Fruit fly (Drosophila melanogaster) whole organism, embryonic: ENCODE results near the gene CG5346.

ENCODE experiments used
- Antp ChIP-seq: fragments of 200-800 bp; sonication (Bioruptor generic); optimal IDR thresholded peaks from 3 replicates; lab custom pipeline; 2016; ENCODE audit warnings: missing biosample characterization, missing genetic modification characterization
- Awh ChIP-seq: fragments of 200-800 bp; sonication (Bioruptor generic); IDR thresholded peaks from 2 replicates; pipeline ENCODE4, ENCODE4 v1.3.6; 2022; ENCODE audit warnings: missing biosample characterization, missing genetic modification characterization
- Bdp1 ChIP-seq: fragments of 200-800 bp; sonication (Bioruptor generic); optimal IDR thresholded peaks from 3 replicates; lab custom pipeline; 2016; ENCODE audit warnings: missing biosample characterization, missing genetic modification characterization
- Bteb2 ChIP-seq: fragments of 200-800 bp; sonication (Bioruptor generic); optimal IDR thresholded peaks from 2 replicates; lab custom pipeline; 2016; ENCODE audit warnings: missing biosample characterization, missing genetic modification characterization
- CG10543 ChIP-seq: fragments of 200-800 bp; sonication (Bioruptor generic); optimal IDR thresholded peaks from 3 replicates; lab custom pipeline; 2017; ENCODE audit warnings: missing biosample characterization, mild to moderate bottlenecking, missing genetic modification characterization, moderate library complexity
- CG12744 ChIP-seq: fragments of 200-800 bp; sonication (Bioruptor generic); optimal IDR thresholded peaks from 2 replicates; lab custom pipeline; 2016; ENCODE audit warnings: missing biosample characterization, missing genetic modification characterization
- CG13296 ChIP-seq: fragments of 200-800 bp; sonication (Bioruptor generic); optimal IDR thresholded peaks from 3 replicates; lab custom pipeline; 2018; ENCODE audit warnings: missing biosample characterization, mild to moderate bottlenecking, missing genetic modification characterization
- CG15514 ChIP-seq: fragments of 200-800 bp; sonication (Bioruptor generic); optimal IDR thresholded peaks from 3 replicates; lab custom pipeline; 2017; ENCODE audit warnings: missing biosample characterization, missing genetic modification characterization, mild to moderate bottlenecking, moderate library complexity, missing genetic modification reagents
- CG15696 ChIP-seq: fragments of 200-800 bp; sonication (Bioruptor generic); optimal IDR thresholded peaks from 2 replicates; lab custom pipeline; 2019; ENCODE audit warnings: missing biosample characterization, mild to moderate bottlenecking, missing genetic modification characterization, moderate library complexity
- CG1602 ChIP-seq: fragments of 200-800 bp; sonication (Bioruptor generic); optimal IDR thresholded peaks from 3 replicates; lab custom pipeline; 2016; ENCODE audit warnings: missing biosample characterization, missing genetic modification characterization
- CG1647 ChIP-seq: fragments of 200-800 bp; sonication (Bioruptor generic); optimal IDR thresholded peaks from 3 replicates; lab custom pipeline; 2016; ENCODE audit warnings: missing biosample characterization, missing genetic modification characterization
- CG16815 ChIP-seq: fragments of 200-800 bp; sonication (Bioruptor generic); optimal IDR thresholded peaks from 3 replicates; lab custom pipeline; 2017; ENCODE audit warnings: missing biosample characterization, mild to moderate bottlenecking, missing genetic modification characterization
- CG17829 ChIP-seq: fragments of 200-800 bp; optimal IDR thresholded peaks from 2 replicates; lab custom pipeline; 2019; ENCODE audit warnings: missing biosample characterization, mild to moderate bottlenecking, missing genetic modification characterization, moderate library complexity
- CG1792 ChIP-seq: fragments of 200-800 bp; sonication (Bioruptor generic); optimal IDR thresholded peaks from 2 replicates; lab custom pipeline; 2016; ENCODE audit warnings: missing biosample characterization, missing genetic modification characterization
- CG18599 ChIP-seq: fragments of 200-800 bp; sonication (Bioruptor generic); optimal IDR thresholded peaks from 3 replicates; lab custom pipeline; 2017; ENCODE audit warnings: missing biosample characterization, missing genetic modification characterization, mild to moderate bottlenecking, moderate library complexity, missing genetic modification reagents
- CG30020 ChIP-seq: fragments of 200-800 bp; optimal IDR thresholded peaks from 2 replicates; lab custom pipeline; 2019; ENCODE audit warnings: missing biosample characterization, mild to moderate bottlenecking, missing genetic modification characterization, moderate library complexity
- CG32772 ChIP-seq: fragments of 200-800 bp; sonication (Bioruptor generic); IDR thresholded peaks from 2 replicates; pipeline ENCODE4 v1.3.6; 2022; ENCODE audit warnings: missing biosample characterization, missing genetic modification characterization
- CG3995 ChIP-seq: fragments of 200-800 bp; sonication (Bioruptor generic); optimal IDR thresholded peaks from 3 replicates; lab custom pipeline; 2016; ENCODE audit warnings: missing biosample characterization, missing genetic modification characterization
- CG6813 ChIP-seq: fragments of 200-800 bp; sonication (Bioruptor generic); optimal IDR thresholded peaks from 2 replicates; lab custom pipeline; 2017; ENCODE audit warnings: missing biosample characterization, missing genetic modification characterization, mild to moderate bottlenecking, moderate library complexity, missing genetic modification reagents
- CG6854 ChIP-seq: fragments of 200-800 bp; sonication (Bioruptor generic); optimal IDR thresholded peaks from 3 replicates; lab custom pipeline; 2017; ENCODE audit warnings: missing biosample characterization, mild to moderate bottlenecking, missing genetic modification characterization
- CG7963 ChIP-seq: fragments of 200-800 bp; sonication (Bioruptor generic); IDR thresholded peaks from 3 replicates; pipeline ENCODE4 v1.3.6; 2022; ENCODE audit warnings: missing biosample characterization, missing genetic modification characterization; ENCODE audit not compliant: partially characterized antibody
- CG7987 ChIP-seq: fragments of 200-800 bp; sonication (Bioruptor generic); optimal IDR thresholded peaks from 2 replicates; lab custom pipeline; 2018; ENCODE audit warnings: missing biosample characterization, mild to moderate bottlenecking, missing genetic modification characterization, moderate library complexity
- CG8281 ChIP-seq: fragments of 200-800 bp; sonication (Bioruptor generic); optimal IDR thresholded peaks from 2 replicates; lab custom pipeline; 2018; ENCODE audit warnings: missing biosample characterization, mild to moderate bottlenecking, missing genetic modification characterization, moderate library complexity
- CG8359 ChIP-seq: fragments of 200-800 bp; sonication (Bioruptor generic); optimal IDR thresholded peaks from 2 replicates; lab custom pipeline; 2017; ENCODE audit warnings: missing biosample characterization, mild to moderate bottlenecking, missing genetic modification characterization, borderline replicate concordance
- CG8388 ChIP-seq: fragments of 200-800 bp; sonication (Bioruptor generic); optimal IDR thresholded peaks from 2 replicates; lab custom pipeline; 2019; ENCODE audit warnings: missing biosample characterization, mild to moderate bottlenecking, missing genetic modification characterization, moderate library complexity
- CrebB ChIP-seq: fragments of 200-800 bp; sonication (Bioruptor generic); optimal IDR thresholded peaks from 3 replicates; lab custom pipeline; 2018; ENCODE audit warnings: missing biosample characterization, mild to moderate bottlenecking, missing genetic modification characterization
- HmgZ ChIP-seq: fragments of 200-800 bp; sonication (Bioruptor generic); optimal IDR thresholded peaks from 2 replicates; lab custom pipeline; 2018; ENCODE audit warnings: missing biosample characterization, mild to moderate bottlenecking, missing genetic modification characterization
- Lpt ChIP-seq: fragments of >200 bp; optimal IDR thresholded peaks from 2 replicates; lab custom pipeline; 2018; ENCODE audit warnings: missing biosample characterization, missing genetic modification characterization
- MBD-R2 ChIP-seq: fragments of 200-800 bp; sonication (Bioruptor generic); IDR thresholded peaks from 2 replicates; pipeline ENCODE4 v1.3.6; 2022; ENCODE audit warnings: missing biosample characterization, missing genetic modification characterization
- Mad ChIP-seq: fragments of 200-800 bp; sonication (Bioruptor generic); optimal IDR thresholded peaks from 2 replicates; lab custom pipeline; 2016; ENCODE audit warnings: missing biosample characterization, missing genetic modification characterization
- NC2β ChIP-seq: fragments of 200-800 bp; sonication (Bioruptor generic); optimal IDR thresholded peaks from 2 replicates; lab custom pipeline; 2016; ENCODE audit warnings: missing biosample characterization, missing genetic modification characterization
- PHDP ChIP-seq: fragments of 200-800 bp; sonication (Bioruptor generic); optimal IDR thresholded peaks from 3 replicates; lab custom pipeline; 2018; ENCODE audit warnings: missing biosample characterization, mild to moderate bottlenecking, missing genetic modification characterization, moderate library complexity
- Scr ChIP-seq: fragments of 200-800 bp; sonication (Bioruptor generic); IDR thresholded peaks from 2 replicates; pipeline ENCODE4 v1.3.6; 2022; ENCODE audit warnings: missing biosample characterization, missing genetic modification characterization; ENCODE audit not compliant: partially characterized antibody
- Side ChIP-seq: fragments of 200-800 bp; sonication (Bioruptor generic); optimal IDR thresholded peaks from 2 replicates; lab custom pipeline; 2016; ENCODE audit warnings: missing biosample characterization, missing genetic modification characterization
- Six4 ChIP-seq: fragments of 200-800 bp; sonication (Bioruptor generic); optimal IDR thresholded peaks from 2 replicates; lab custom pipeline; 2016; ENCODE audit warnings: missing biosample characterization, missing genetic modification characterization
- Usf ChIP-seq: fragments of 200-800 bp; sonication (Bioruptor generic); optimal IDR thresholded peaks from 2 replicates; lab custom pipeline; 2017; ENCODE audit warnings: missing genotype, missing biosample characterization, missing genetic modification characterization
- YL-1 ChIP-seq: fragments of 200-800 bp; sonication (Bioruptor generic); optimal IDR thresholded peaks from 3 replicates; lab custom pipeline; 2017; ENCODE audit warnings: missing biosample characterization, mild to moderate bottlenecking, missing genetic modification characterization
- chm ChIP-seq: fragments of 200-800 bp; sonication (Bioruptor generic); IDR thresholded peaks from 2 replicates; pipeline ENCODE4 v1.3.6; 2022; ENCODE audit warnings: missing biosample characterization, missing genetic modification characterization
- disco-r ChIP-seq: fragments of 200-800 bp; sonication (Bioruptor generic); optimal IDR thresholded peaks from 2 replicates; lab custom pipeline; 2016; ENCODE audit warnings: missing biosample characterization, missing genetic modification characterization
- dmrt99B ChIP-seq: fragments of 200-800 bp; sonication (Bioruptor generic); optimal IDR thresholded peaks from 2 replicates; lab custom pipeline; 2018; ENCODE audit warnings: missing biosample characterization, mild to moderate bottlenecking, missing genetic modification characterization, moderate library complexity
- hkb ChIP-seq, 2 experiments: fragments of 200-800 bp in 1 of 2; fragments of >200 bp in 1 of 2; sonication (Bioruptor generic) in 1 of 2; IDR thresholded peaks in 1 of 2; optimal IDR thresholded peaks in 1 of 2; 2 replicates each; pipeline versions ENCODE4 v1.3.6 to Lab custom; 2017 to 2022; ENCODE audit warnings: missing biosample characterization in 1 of 2, missing genetic modification characterization in 1 of 2
- kah ChIP-seq: fragments of 200-800 bp; sonication (Bioruptor generic); optimal IDR thresholded peaks from 2 replicates; lab custom pipeline; 2018; ENCODE audit warnings: missing biosample characterization, mild to moderate bottlenecking, missing genetic modification characterization
- mirr ChIP-seq: fragments of 200-800 bp; sonication (Bioruptor generic); optimal IDR thresholded peaks from 3 replicates; lab custom pipeline; 2018; ENCODE audit warnings: missing biosample characterization, mild to moderate bottlenecking, missing genetic modification characterization
- scrt ChIP-seq: fragments of 200-800 bp; sonication (Bioruptor generic); optimal IDR thresholded peaks from 2 replicates; lab custom pipeline; 2018; ENCODE audit warnings: missing biosample characterization, mild to moderate bottlenecking, missing genetic modification characterization, moderate library complexity
- stc ChIP-seq: fragments of 200-800 bp; sonication (Bioruptor generic); IDR thresholded peaks from 2 replicates; pipeline ENCODE4 v1.3.6; 2022; ENCODE audit warnings: missing biosample characterization, missing genetic modification characterization
- tgo ChIP-seq: fragments of 200-800 bp; sonication (Bioruptor generic); IDR thresholded peaks from 3 replicates; pipeline ENCODE4 v1.3.6; 2022; ENCODE audit warnings: missing biosample characterization, missing genetic modification characterization
- tin ChIP-seq: fragments of 200-800 bp; sonication (Bioruptor generic); optimal IDR thresholded peaks from 3 replicates; lab custom pipeline; 2016; ENCODE audit warnings: missing biosample characterization, missing genetic modification characterization
- tll ChIP-seq, 2 experiments: fragments of 200-800 bp in 1 of 2; fragments of >200 bp in 1 of 2; sonication (Bioruptor generic) in 1 of 2; optimal IDR thresholded peaks; 2 replicates each; lab custom pipeline; 2017 to 2019; ENCODE audit warnings: missing biosample characterization in 2 of 2, missing genetic modification characterization in 2 of 2, mild to moderate bottlenecking in 1 of 2, moderate library complexity in 1 of 2
- trem ChIP-seq: fragments of 200-800 bp; optimal IDR thresholded peaks from 3 replicates; lab custom pipeline; 2019; ENCODE audit warnings: missing biosample characterization, mild to moderate bottlenecking, missing genetic modification characterization, moderate library complexity
- unpg ChIP-seq: fragments of 200-800 bp; sonication (Bioruptor generic); optimal IDR thresholded peaks from 3 replicates; lab custom pipeline; 2018; ENCODE audit warnings: missing biosample characterization, mild to moderate bottlenecking, missing genetic modification characterization, moderate library complexity

CG5346 gene

dm6 chr3R:22530305-22530704, 1.8 kb upstream of the CG5346 start, which contains the start of gene CG33099 (continued):
- TF ChIP-seq CG6813 (peak; percentile 65), Bteb2 (GFP tag; lab: Kevin White, UChicago) (peak; percentile 23), CG17829 (no peak), MBD-R2 (GFP tag; lab: Robert Waterston, UW) (no peak), CG30020 (tag; lab: Kevin White, UChicago) (no peak), CG16815 (no peak), Awh (GFP tag; lab: Robert Waterston, UW) (0 out of 2 replicates have a peak, but pooled peaks have one; percentile 40), Six4 (GFP tag; lab: Kevin White, UChicago) (no peak), tgo (no peak), CG8388 (GFP tag; lab: Kevin White, UChicago) (no peak), chm (GFP tag; lab: Robert Waterston, UW) (0 out of 2 replicates have a peak, but pooled peaks have one; percentile 29), CG7987 (peak; percentile 72), Usf (GFP tag; lab: Kevin White, UChicago) (no peak), CG3995 (no peak), Mad (GFP tag; lab: Kevin White, UChicago) (peak; percentile 31), kah (no peak), CG15514 (GFP tag; lab: Kevin White, UChicago) (peak; percentile 83), CG8359 (peak; percentile 35), disco-r (GFP tag; lab: Kevin White, UChicago) (no peak), CG1647 (no peak), Side (peak; percentile 53), CG8281 (tag; lab: Kevin White, UChicago) (no peak), mirr (GFP tag; lab: Kevin White, UChicago) (peak; percentile 79), HmgZ (tag; lab: Kevin White, UChicago) (peak; percentile 66), CG32772 (GFP tag; lab: Robert Waterston, UW) (no peak), CG18599 (GFP tag; lab: Kevin White, UChicago) (peak; percentile 67), CG1792 (GFP tag; lab: Kevin White, UChicago) (peak; percentile 30), CG10543 (GFP tag; lab: Kevin White, UChicago) (peak; percentile 68), CG15696 (peak; percentile 68), CG7963 (no peak), dmrt99B (peak; percentile 4), CG6854 (GFP tag; lab: Kevin White, UChicago) (no peak), scrt (GFP tag; lab: Kevin White, UChicago) (peak; percentile 32), Scr (GFP tag; lab: Robert Waterston, UW) (no peak), YL-1 (GFP tag; lab: Kevin White, UChicago) (no peak), Antp (GFP tag; lab: Kevin White, UChicago) (peak; percentile 6), CG13296 (peak; percentile 72), CG12744 (GFP tag; lab: Kevin White, UChicago) (peak; percentile 26), Bdp1 (no peak), tin (GFP tag; lab: Kevin White, UChicago) (no peak), CrebB (tag; lab: Kevin White, UChicago) (peak; percentile 64), PHDP (peak; percentile 62), CG1602 (GFP tag; lab: Kevin White, UChicago) (no peak), Lpt (GFP tag; lab: Kevin White, UChicago) (no peak), hkb (optimal IDR thresholded peaks at IDR 0.05; lab: Kevin White, UChicago) (no peak), hkb (GFP tag; IDR thresholded peaks at IDR 0.05; lab: Robert Waterston, UW) (peak; percentile 62; the same call in 1 of the 2 replicates), tll (GFP tag; optimal IDR thresholded peaks at IDR 0.05; lab: Kevin White, UChicago) (no peak), NC2β (GFP tag; lab: Kevin White, UChicago) (peak; percentile 31), unpg (peak; percentile 43), stc (GFP tag; lab: Robert Waterston, UW) (peak; percentile 46; the same call in 1 of the 2 replicates), trem (tag; lab: Kevin White, UChicago) (no peak)
